Fruit fly (Drosophila melanogaster): ENCODE measurements around the gene nSMase.

Gene nSMase

DNA sequence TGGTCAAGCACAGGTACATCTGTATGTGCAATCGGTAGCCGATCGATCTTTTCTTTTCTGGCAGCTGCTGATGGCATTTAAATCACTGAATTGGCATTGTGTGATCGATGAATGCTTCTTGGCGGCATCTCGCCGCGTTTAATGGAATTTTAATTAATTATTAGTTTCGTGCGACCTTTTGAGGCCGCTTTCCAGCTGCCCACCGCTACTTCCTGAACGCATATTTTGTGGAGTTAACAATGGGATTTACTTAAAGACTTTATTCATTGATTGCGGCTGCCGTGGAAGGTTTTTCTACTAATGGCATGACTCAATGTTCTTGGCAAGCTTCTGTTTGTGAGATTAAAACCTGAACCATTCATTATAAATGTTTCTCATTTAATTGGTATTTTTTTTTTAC is 42.7 kb downstream of the nSMase start:
- TF ChIP-seq GATAd (GFP tag; optimal IDR thresholded peaks at IDR 0.05) (no peak), foxo (GFP tag; optimal IDR thresholded peaks at IDR 0.05) (no peak), CrebA (GFP tag; optimal IDR thresholded peaks at IDR 0.05; ENCODE audit: borderline replicate concordance) (no peak), CG32264 (GFP tag; optimal IDR thresholded peaks at IDR 0.05) (no peak), lola (GFP tag; optimal IDR thresholded peaks at IDR 0.05) (no peak), dl (GFP tag; optimal IDR thresholded peaks at IDR 0.05; ENCODE audit: insufficient read depth in 1 of 2, partially characterized antibody in 2 of 2) (no peak), tai (GFP tag; optimal IDR thresholded peaks at IDR 0.05) (no peak), Sp1 (GFP tag; optimal IDR thresholded peaks at IDR 0.05) (no peak), Dif (GFP tag; optimal IDR thresholded peaks at IDR 0.05; ENCODE audit: partially characterized antibody) (no peak), CG9705 (GFP tag; optimal IDR thresholded peaks at IDR 0.05) (no peak), Jra (GFP tag; optimal IDR thresholded peaks at IDR 0.05) (no peak), dsf (GFP tag; optimal IDR thresholded peaks at IDR 0.05; ENCODE audit: borderline replicate concordance) (no peak), Myc (optimal IDR thresholded peaks at IDR 0.05) (no peak), Abd-B (GFP tag; optimal IDR thresholded peaks at IDR 0.05) (no peak), Dfd (GFP tag; optimal IDR thresholded peaks at IDR 0.05) (no peak), psq (GFP tag; optimal IDR thresholded peaks at IDR 0.05) (no peak), usp (GFP tag; optimal IDR thresholded peaks at IDR 0.05) (no peak), Vsx2 (GFP tag; optimal IDR thresholded peaks at IDR 0.05; ENCODE audit: partially characterized antibody) (no peak), dmrt93B (GFP tag; optimal IDR thresholded peaks at IDR 0.05) (no peak)

DNA sequence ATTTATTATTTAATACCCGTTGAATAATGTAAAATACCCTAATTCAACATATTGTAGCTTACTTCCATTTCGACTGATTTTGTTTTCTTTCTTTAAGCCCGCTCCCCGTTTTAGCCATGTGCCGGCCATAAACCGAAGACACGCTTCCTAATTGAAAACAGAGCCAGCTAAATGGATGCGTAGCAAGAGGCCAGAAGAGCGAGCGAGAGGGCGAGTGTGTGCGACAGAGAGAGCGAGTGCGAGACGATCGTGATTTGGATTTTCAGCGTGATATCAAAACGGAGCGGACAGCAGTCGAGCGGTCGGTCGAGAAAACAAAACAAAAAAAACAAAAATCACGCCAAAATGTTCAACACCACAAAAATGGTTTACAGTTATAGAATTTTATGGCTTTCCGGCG is 47.4 kb downstream of the nSMase start:
- TF ChIP-seq Dif (GFP tag; optimal IDR thresholded peaks at IDR 0.05; ENCODE audit: partially characterized antibody) (no peak), usp (GFP tag; optimal IDR thresholded peaks at IDR 0.05) (no peak), CrebA (GFP tag; optimal IDR thresholded peaks at IDR 0.05; ENCODE audit: borderline replicate concordance) (no peak), HLH106 (tag; optimal IDR thresholded peaks at IDR 0.05) (no peak), OdsH (GFP tag; optimal IDR thresholded peaks at IDR 0.05) (no peak), Hr83 (GFP tag; optimal IDR thresholded peaks at IDR 0.05; ENCODE audit: poor library complexity, severe bottlenecking) (no peak), Jra (GFP tag; optimal IDR thresholded peaks at IDR 0.05) (no peak), Rel (GFP tag; optimal IDR thresholded peaks at IDR 0.05) (no peak), Rel (tag; optimal IDR thresholded peaks at IDR 0.05) (no peak), ey (GFP tag; optimal IDR thresholded peaks at IDR 0.05) (no peak), dsf (GFP tag; optimal IDR thresholded peaks at IDR 0.05; ENCODE audit: borderline replicate concordance) (no peak), fru (GFP tag; optimal IDR thresholded peaks at IDR 0.05) (no peak), Hr78 (GFP tag; optimal IDR thresholded peaks at IDR 0.05) (no peak), Hnf4 (GFP tag; optimal IDR thresholded peaks at IDR 0.05) (no peak), dmrt93B (GFP tag; optimal IDR thresholded peaks at IDR 0.05) (no peak)

DNA sequence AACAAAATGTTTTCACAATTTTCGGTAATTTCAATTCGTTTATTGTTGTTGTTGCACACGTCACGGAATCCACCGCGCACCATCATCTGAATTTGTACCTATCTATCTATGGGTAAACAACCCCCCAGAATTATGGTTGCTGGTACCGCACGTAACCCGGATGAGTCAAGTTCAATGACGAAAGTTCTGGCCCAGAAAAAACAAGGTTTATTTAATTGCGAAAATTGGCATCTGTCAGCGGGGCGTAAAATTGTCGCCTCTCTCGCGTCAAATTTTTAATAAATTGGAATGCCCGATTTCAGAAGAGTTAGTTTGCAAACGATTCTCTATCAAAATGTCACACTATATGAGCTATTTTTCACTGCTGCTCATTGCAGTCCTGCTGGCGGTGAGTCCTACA is 49.2 kb downstream of the nSMase start, which contains the start of gene CG34265:
Gene CG34265 (plus strand): TSS at position 301 of the 400 bp plus-strand sequence.
- no peak for TF ChIP-seq dmrt93B (GFP tag; optimal IDR thresholded peaks at IDR 0.05)
- TF ChIP-seq HLH106 (tag; optimal IDR thresholded peaks at IDR 0.05): no peak
- TF ChIP-seq N (GFP tag; optimal IDR thresholded peaks at IDR 0.05): no peak
- TF ChIP-seq dl (GFP tag; optimal IDR thresholded peaks at IDR 0.05; ENCODE audit: insufficient read depth in 1 of 2, partially characterized antibody in 2 of 2): no peak
- no peak for TF ChIP-seq Rel (GFP tag; optimal IDR thresholded peaks at IDR 0.05)
- no peak for TF ChIP-seq Rel (tag; optimal IDR thresholded peaks at IDR 0.05)
- no peak for TF ChIP-seq woc (GFP tag; optimal IDR thresholded peaks at IDR 0.05)
- no peak for TF ChIP-seq CrebA (GFP tag; optimal IDR thresholded peaks at IDR 0.05; ENCODE audit: borderline replicate concordance)
- TF ChIP-seq dsf (GFP tag; optimal IDR thresholded peaks at IDR 0.05; ENCODE audit: borderline replicate concordance): no peak
- no peak for TF ChIP-seq foxo (GFP tag; optimal IDR thresholded peaks at IDR 0.05)
- no peak for TF ChIP-seq Sp1 (GFP tag; optimal IDR thresholded peaks at IDR 0.05)
- no peak for TF ChIP-seq sv (GFP tag; optimal IDR thresholded peaks at IDR 0.05)
- TF ChIP-seq Hnf4 (GFP tag; optimal IDR thresholded peaks at IDR 0.05): no peak
